Fruit fly (Drosophila melanogaster): ENCODE results near the gene Duba.

dm6 chr3L:11604227-11604626 lies 5.0 kb downstream of the Duba start:
- TF ChIP-seq jim (GFP tag; optimal IDR thresholded peaks at IDR 0.05) = no peak
- no peak for TF ChIP-seq lola (GFP tag; optimal IDR thresholded peaks at IDR 0.05)
- TF ChIP-seq Dfd (GFP tag; optimal IDR thresholded peaks at IDR 0.05) = peak; percentile 93
- TF ChIP-seq pan (optimal IDR thresholded peaks at IDR 0.05) = no peak
- TF ChIP-seq OdsH (GFP tag; optimal IDR thresholded peaks at IDR 0.05) = no peak
